Fruit fly (Drosophila melanogaster) whole organism, embryonic: ENCODE data around the gene CG15880.
A peak's percentile ranks its signal among the peaks of the same experiment; 100 is the strongest.

Source experiments
- Aef1 ChIP-seq: fragments of 200-800 bp; sonication (Bioruptor generic); IDR thresholded peaks from 3 replicates; pipeline ENCODE4 v1.3.6; 2022; ENCODE audit warnings: missing biosample characterization, missing genetic modification characterization
- CG10654 ChIP-seq: fragments of 200-800 bp; sonication (Bioruptor generic); optimal IDR thresholded peaks from 2 replicates; lab custom pipeline; 2016; ENCODE audit warnings: missing biosample characterization, missing genetic modification characterization
- CG11560 ChIP-seq: fragments of 200-800 bp; sonication (Bioruptor generic); IDR thresholded peaks from 3 replicates; pipeline ENCODE4 v1.3.6; 2022; ENCODE audit warnings: missing biosample characterization, missing genetic modification characterization
- CG12942 ChIP-seq: fragments of 200-800 bp; sonication (Bioruptor generic); optimal IDR thresholded peaks from 3 replicates; lab custom pipeline; 2016; ENCODE audit warnings: missing biosample characterization, missing genetic modification characterization
- CG13775 ChIP-seq: fragments of 200-800 bp; sonication (Bioruptor generic); optimal IDR thresholded peaks from 3 replicates; lab custom pipeline; 2017; ENCODE audit warnings: missing biosample characterization, mild to moderate bottlenecking, missing genetic modification characterization
- CG15073 ChIP-seq: fragments of 200-800 bp; sonication (Bioruptor generic); optimal IDR thresholded peaks from 2 replicates; lab custom pipeline; 2016; ENCODE audit warnings: missing biosample characterization, missing genetic modification characterization
- CG15696 ChIP-seq: fragments of 200-800 bp; sonication (Bioruptor generic); optimal IDR thresholded peaks from 2 replicates; lab custom pipeline; 2019; ENCODE audit warnings: missing biosample characterization, mild to moderate bottlenecking, missing genetic modification characterization, moderate library complexity
- CG18011 ChIP-seq: fragments of 200-800 bp; sonication (Bioruptor generic); optimal IDR thresholded peaks from 2 replicates; lab custom pipeline; 2017; ENCODE audit warnings: missing biosample characterization, missing genetic modification characterization, mild to moderate bottlenecking, moderate library complexity, missing genotype
- CG18476 ChIP-seq: fragments of 200-800 bp; sonication (Bioruptor generic); optimal IDR thresholded peaks from 2 replicates; lab custom pipeline; 2016; ENCODE audit warnings: missing biosample characterization, mild to moderate bottlenecking, missing genetic modification characterization
- CG2875 ChIP-seq: fragments of 200-800 bp; sonication (Bioruptor generic); optimal IDR thresholded peaks from 2 replicates; lab custom pipeline; 2017; ENCODE audit warnings: missing biosample characterization, mild to moderate bottlenecking, missing genetic modification characterization, missing genetic modification reagents
- CG30431 ChIP-seq: fragments of 200-800 bp; sonication (Bioruptor generic); optimal IDR thresholded peaks from 2 replicates; lab custom pipeline; 2017; ENCODE audit warnings: missing biosample characterization, missing genetic modification characterization
- CG31388 ChIP-seq: fragments of 200-800 bp; sonication (Bioruptor generic); optimal IDR thresholded peaks from 2 replicates; lab custom pipeline; 2016; ENCODE audit warnings: missing biosample characterization, missing genetic modification characterization
- CG3995 ChIP-seq: fragments of 200-800 bp; sonication (Bioruptor generic); optimal IDR thresholded peaks from 3 replicates; lab custom pipeline; 2016; ENCODE audit warnings: missing biosample characterization, missing genetic modification characterization
- CG5245 ChIP-seq: fragments of 200-800 bp; sonication (Bioruptor generic); optimal IDR thresholded peaks from 3 replicates; lab custom pipeline; 2016; ENCODE audit warnings: missing biosample characterization, missing genetic modification characterization
- CG7928 ChIP-seq: fragments of 200-800 bp; sonication (Bioruptor generic); optimal IDR thresholded peaks from 2 replicates; lab custom pipeline; 2017; ENCODE audit warnings: missing biosample characterization, mild to moderate bottlenecking, missing genetic modification characterization
- CG8290 ChIP-seq, 3 experiments: fragments of 200-800 bp; sonication (Bioruptor generic); optimal IDR thresholded peaks; 2 replicates each; lab custom pipeline; 2016 to 2019; ENCODE audit warnings: missing biosample characterization in 3 of 3, missing genetic modification characterization in 3 of 3, mild to moderate bottlenecking in 2 of 3, moderate library complexity in 1 of 3
- CG8359 ChIP-seq: fragments of 200-800 bp; sonication (Bioruptor generic); optimal IDR thresholded peaks from 2 replicates; lab custom pipeline; 2017; ENCODE audit warnings: missing biosample characterization, mild to moderate bottlenecking, missing genetic modification characterization, borderline replicate concordance
- CG8765 ChIP-seq: fragments of 200-800 bp; sonication (Bioruptor generic); IDR thresholded peaks from 2 replicates; pipeline ENCODE4 v1.3.6; 2022; ENCODE audit warnings: missing biosample characterization, missing genetic modification characterization
- Dll ChIP-seq: fragments of 200-800 bp; sonication (Bioruptor generic); IDR thresholded peaks from 4 replicates; pipeline ENCODE4 v1.3.6; 2022; ENCODE audit warnings: missing biosample characterization, missing genetic modification characterization; ENCODE audit not compliant: partially characterized antibody
- Fer1 ChIP-seq: fragments of 200-800 bp; sonication (Bioruptor generic); optimal IDR thresholded peaks from 2 replicates; lab custom pipeline; 2017; ENCODE audit warnings: missing biosample characterization, mild to moderate bottlenecking, missing genetic modification characterization
- HHEX ChIP-seq: fragments of 200-800 bp; sonication (Bioruptor generic); optimal IDR thresholded peaks from 3 replicates; lab custom pipeline; 2017; ENCODE audit warnings: missing biosample characterization, mild to moderate bottlenecking, missing genetic modification characterization, missing genetic modification reagents
- Hand ChIP-seq: fragments of 200-800 bp; sonication (Bioruptor generic); optimal IDR thresholded peaks from 2 replicates; lab custom pipeline; 2017; ENCODE audit warnings: mild to moderate bottlenecking, missing biosample characterization, missing genetic modification reagents, missing genetic modification characterization
- Lim3 ChIP-seq: fragments of 200-800 bp; sonication (Bioruptor generic); IDR thresholded peaks from 2 replicates; pipeline ENCODE4 v1.3.6; 2022; ENCODE audit warnings: missing biosample characterization, missing genetic modification characterization
- Mrtf ChIP-seq: fragments of 200-800 bp; sonication (Bioruptor generic); IDR thresholded peaks from 3 replicates; pipeline ENCODE4 v1.3.6; 2022; ENCODE audit warnings: missing biosample characterization, missing genetic modification characterization
- NK7.1 ChIP-seq: fragments of 200-800 bp; sonication (Bioruptor generic); optimal IDR thresholded peaks from 3 replicates; lab custom pipeline; 2016; ENCODE audit warnings: missing biosample characterization, missing genetic modification characterization
- Pdp1 ChIP-seq, 2 experiments: fragments of 200-800 bp; sonication (Bioruptor generic); optimal IDR thresholded peaks; 3 replicates each; lab custom pipeline; 2016; ENCODE audit warnings: missing biosample characterization in 2 of 2, missing genetic modification characterization in 2 of 2, mild to moderate bottlenecking in 1 of 2, moderate library complexity in 1 of 2
- Poxn ChIP-seq: fragments of 200-800 bp; sonication (Bioruptor generic); IDR thresholded peaks from 2 replicates; pipeline ENCODE4 v1.3.6; 2022; ENCODE audit warnings: missing biosample characterization, missing genetic modification characterization
- Rx ChIP-seq: fragments of 200-800 bp; sonication (Bioruptor generic); IDR thresholded peaks from 2 replicates; pipeline ENCODE4 v1.3.6; 2022; ENCODE audit warnings: missing biosample characterization, missing genetic modification characterization
- Six4 ChIP-seq: fragments of 200-800 bp; sonication (Bioruptor generic); optimal IDR thresholded peaks from 2 replicates; lab custom pipeline; 2016; ENCODE audit warnings: missing biosample characterization, missing genetic modification characterization
- Sox100B ChIP-seq: fragments of 200-800 bp; sonication (Bioruptor generic); optimal IDR thresholded peaks from 3 replicates; lab custom pipeline; 2018; ENCODE audit warnings: missing biosample characterization, mild to moderate bottlenecking, missing genetic modification characterization
- abd-A ChIP-seq: fragments of 200-800 bp; sonication (Bioruptor generic); optimal IDR thresholded peaks from 3 replicates; lab custom pipeline; 2019; ENCODE audit warnings: missing biosample characterization, mild to moderate bottlenecking, missing genetic modification characterization, moderate library complexity
- aop ChIP-seq: fragments of 200-800 bp; sonication (Bioruptor generic); IDR thresholded peaks from 2 replicates; pipeline ENCODE4 v1.3.6; 2022; ENCODE audit warnings: missing biosample characterization, missing genetic modification characterization
- ara ChIP-seq: fragments of 200-800 bp; sonication (Bioruptor generic); IDR thresholded peaks from 2 replicates; pipeline ENCODE4 v1.3.6; 2022; ENCODE audit warnings: missing biosample characterization, missing genetic modification characterization
- dati ChIP-seq: fragments of 200-800 bp; sonication (Bioruptor generic); IDR thresholded peaks from 2 replicates; pipeline ENCODE4 v1.3.6; 2022; ENCODE audit warnings: missing biosample characterization, missing genetic modification characterization
- dm ChIP-seq: fragments of 200-800 bp; sonication (Bioruptor generic); optimal IDR thresholded peaks from 3 replicates; lab custom pipeline; 2016; ENCODE audit warnings: missing biosample characterization, missing genetic modification characterization
- fru ChIP-seq: fragments of >200 bp; optimal IDR thresholded peaks from 2 replicates; lab custom pipeline; 2017
- ftz-f1 ChIP-seq: fragments of 200-800 bp; sonication (Bioruptor generic); optimal IDR thresholded peaks from 2 replicates; lab custom pipeline; 2016; ENCODE audit warnings: missing biosample characterization, missing genetic modification characterization
- gce ChIP-seq: fragments of 200-800 bp; sonication (Bioruptor generic); IDR thresholded peaks from 3 replicates; pipeline ENCODE4 v1.3.6; 2022; ENCODE audit warnings: missing biosample characterization, missing genetic modification characterization
- gcm ChIP-seq: fragments of 200-800 bp; sonication (Bioruptor generic); optimal IDR thresholded peaks from 2 replicates; lab custom pipeline; 2019; ENCODE audit warnings: missing biosample characterization, mild to moderate bottlenecking, missing genetic modification characterization, moderate library complexity
- jumu ChIP-seq: fragments of 200-800 bp; sonication (Bioruptor generic); optimal IDR thresholded peaks from 3 replicates; lab custom pipeline; 2016; ENCODE audit warnings: missing biosample characterization, missing genetic modification characterization
- lmd ChIP-seq: fragments of 200-800 bp; sonication (Bioruptor generic); IDR thresholded peaks from 2 replicates; pipeline ENCODE4 v1.3.6; 2022; ENCODE audit warnings: missing biosample characterization, missing genetic modification characterization
- nerfin-1 ChIP-seq: fragments of 200-800 bp; sonication (Bioruptor generic); optimal IDR thresholded peaks from 3 replicates; lab custom pipeline; 2019; ENCODE audit warnings: missing biosample characterization, mild to moderate bottlenecking, missing genetic modification characterization, moderate library complexity
- nerfin-2 ChIP-seq: fragments of 200-800 bp; sonication (Bioruptor generic); IDR thresholded peaks from 2 replicates; pipeline ENCODE4 v1.3.6; 2022; ENCODE audit warnings: missing biosample characterization, missing genetic modification characterization; ENCODE audit not compliant: partially characterized antibody
- oc ChIP-seq: fragments of 200-800 bp; sonication (Bioruptor generic); optimal IDR thresholded peaks from 2 replicates; lab custom pipeline; 2018; ENCODE audit warnings: missing biosample characterization, mild to moderate bottlenecking, missing genetic modification characterization, moderate library complexity
- scrt ChIP-seq: fragments of 200-800 bp; sonication (Bioruptor generic); optimal IDR thresholded peaks from 2 replicates; lab custom pipeline; 2018; ENCODE audit warnings: missing biosample characterization, mild to moderate bottlenecking, missing genetic modification characterization, moderate library complexity
- seq ChIP-seq: fragments of 200-800 bp; sonication (Bioruptor generic); IDR thresholded peaks from 2 replicates; pipeline ENCODE4 v1.3.6; 2022; ENCODE audit warnings: missing biosample characterization, missing genetic modification characterization
- ssp ChIP-seq: fragments of 200-800 bp; sonication (Bioruptor generic); IDR thresholded peaks from 2 replicates; pipeline ENCODE4 v1.3.6; 2022; ENCODE audit warnings: missing biosample characterization, missing genetic modification characterization
- tin ChIP-seq: fragments of 200-800 bp; sonication (Bioruptor generic); optimal IDR thresholded peaks from 3 replicates; lab custom pipeline; 2016; ENCODE audit warnings: missing biosample characterization, missing genetic modification characterization
- tup ChIP-seq: fragments of 200-800 bp; sonication (Bioruptor generic); optimal IDR thresholded peaks from 2 replicates; lab custom pipeline; 2016; ENCODE audit warnings: missing biosample characterization, mild to moderate bottlenecking, missing genetic modification characterization, moderate library complexity
- z ChIP-seq: fragments of 200-800 bp; sonication (Bioruptor generic); IDR thresholded peaks from 3 replicates; pipeline ENCODE4 v1.3.6; 2022; ENCODE audit warnings: missing biosample characterization, missing genetic modification characterization

The CG15880 gene

dm6 chr2L:855052-855547, 37.4 kb upstream of the CG15880 start, which contains the start of gene CG13949 (continued):
- TF ChIP-seq CG18476 (no peak), abd-A (tag; lab: Kevin White, UChicago) (no peak), CG18011 (GFP tag; lab: Kevin White, UChicago) (peak; percentile 35), CG8765 (GFP tag; lab: Robert Waterston, UW) (peak; percentile 49; the same call in 1 of the 2 replicates), CG8290 (GFP tag; optimal IDR thresholded peaks at IDR 0.05; lab: Kevin White, UChicago) (peak; percentile 49), CG8290 (tag; optimal IDR thresholded peaks at IDR 0.05; lab: Kevin White, UChicago) (peak in 1 of 2 experiments; percentile 80), fru (no peak), Fer1 (GFP tag; lab: Kevin White, UChicago) (peak; percentile 55), jumu (GFP tag; lab: Kevin White, UChicago) (peak; percentile 28), tin (GFP tag; lab: Kevin White, UChicago) (peak; percentile 47), ssp (GFP tag; lab: Robert Waterston, UW) (peak; percentile 47), Sox100B (GFP tag; lab: Kevin White, UChicago) (peak; percentile 15), CG5245 (no peak), CG8359 (no peak), Hand (GFP tag; lab: Kevin White, UChicago) (peak; percentile 60), Pdp1 (GFP tag; optimal IDR thresholded peaks at IDR 0.05; lab: Kevin White, UChicago) (peak; percentile 1 to 66), gce (GFP tag; lab: Robert Waterston, UW) (0 out of 3 replicates have a peak, but pooled peaks have one; percentile 64), Lim3 (GFP tag; lab: Robert Waterston, UW) (no peak), CG2875 (GFP tag; lab: Kevin White, UChicago) (peak; percentile 22), dati (GFP tag; lab: Robert Waterston, UW) (peak; percentile 60; the same call in 1 of the 2 replicates), ftz-f1 (GFP tag; lab: Kevin White, UChicago) (no peak), CG12942 (GFP tag; lab: Kevin White, UChicago) (peak; percentile 37), scrt (peak; percentile 32), seq (GFP tag; lab: Robert Waterston, UW) (peak; percentile 47; the same call in 1 of the 2 replicates), dm (GFP tag; lab: Kevin White, UChicago) (peak; percentile 25), oc (tag; lab: Kevin White, UChicago) (peak; percentile 60), CG10654 (GFP tag; lab: Kevin White, UChicago) (peak; percentile 26), CG11560 (tag; lab: Robert Waterston, UW) (0 out of 3 replicates have a peak, but pooled peaks have one; percentile 47), CG3995 (peak; percentile 70), Aef1 (GFP tag; lab: Robert Waterston, UW) (peak; percentile 82), Poxn (0 out of 2 replicates have a peak, but pooled peaks have one; percentile 8), NK7.1 (GFP tag; lab: Kevin White, UChicago) (peak; percentile 22), tup (GFP tag; lab: Kevin White, UChicago) (no peak), Rx (GFP tag; lab: Robert Waterston, UW) (peak; percentile 57; the same call in 1 of the 2 replicates), CG30431 (GFP tag; lab: Kevin White, UChicago) (no peak), CG31388 (GFP tag; lab: Kevin White, UChicago) (peak; percentile 28), CG7928 (GFP tag; lab: Kevin White, UChicago) (no peak), Mrtf (GFP tag; lab: Robert Waterston, UW) (peak; percentile 70; the same call in 2 of the 3 replicates), nerfin-1 (tag; lab: Kevin White, UChicago) (peak; percentile 43), nerfin-2 (no peak), Dll (0 out of 4 replicates have a peak, but pooled peaks have one; percentile 40), gcm (GFP tag; lab: Kevin White, UChicago) (peak; percentile 64), ara (GFP tag; lab: Robert Waterston, UW) (peak; percentile 49; the same call in 1 of the 2 replicates), lmd (GFP tag; lab: Robert Waterston, UW) (peak; percentile 72), Six4 (peak; percentile 0), z (GFP tag; lab: Robert Waterston, UW) (peak; percentile 60; the same call in 1 of the 3 replicates), HHEX (GFP tag; lab: Kevin White, UChicago) (peak; percentile 10), CG15073 (GFP tag; lab: Kevin White, UChicago) (no peak), CG13775 (GFP tag; lab: Kevin White, UChicago) (peak; percentile 36), CG15696 (tag; lab: Kevin White, UChicago) (peak; percentile 15), aop (GFP tag; lab: Robert Waterston, UW) (no peak)
